Fruit fly (Drosophila melanogaster) whole organism: ENCODE data around the gene CG33258.

Source experiments
- CG8478 ChIP-seq: fragments of >200 bp; optimal IDR thresholded peaks from 2 replicates; lab custom pipeline; 2018; ENCODE audit warnings: inconsistent platforms
- Dll ChIP-seq: fragments of >200 bp; optimal IDR thresholded peaks from 2 replicates; lab custom pipeline; 2017
- EcR ChIP-seq, 2 experiments: fragments of >200 bp; optimal IDR thresholded peaks; 2 replicates each; lab custom pipeline; 2017; ENCODE audit warnings: missing biosample characterization in 2 of 2, missing genetic modification characterization in 2 of 2, missing genetic modification reagents in 2 of 2
- pan ChIP-seq: fragments of >200 bp; optimal IDR thresholded peaks from 2 replicates; lab custom pipeline; 2017
- psq ChIP-seq: fragments of >200 bp; optimal IDR thresholded peaks from 2 replicates; lab custom pipeline; 2017
- usp ChIP-seq: fragments of >200 bp; optimal IDR thresholded peaks from 2 replicates; lab custom pipeline; 2017; ENCODE audit warnings: missing biosample characterization, missing genetic modification characterization, mixed read lengths

CG33258 gene

DNA sequence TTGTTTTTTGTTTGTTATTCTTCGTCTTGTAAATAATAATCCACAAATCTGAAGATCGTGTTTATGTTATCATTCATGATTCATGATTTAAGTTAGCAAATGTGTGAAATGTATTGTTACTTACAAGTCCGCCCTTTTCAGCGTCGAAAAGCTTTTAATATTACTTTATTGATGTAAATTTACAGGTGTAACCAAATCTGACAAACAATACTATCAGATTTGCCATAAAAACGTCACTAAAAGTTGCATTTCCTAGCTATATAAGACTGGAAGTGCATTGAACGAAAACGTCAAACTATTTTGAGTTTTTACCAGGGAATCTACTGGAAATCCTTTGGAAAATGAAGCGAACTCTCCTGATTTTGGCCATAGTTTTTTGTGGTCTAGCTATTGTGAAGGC lies at the start of gene CG33258:
Gene CG33258 (plus strand): TSS at position 301 of the 400 bp plus-strand sequence.
- TF ChIP-seq EcR (GFP tag; optimal IDR thresholded peaks at IDR 0.05; lab: Kevin White, UChicago): no peak

- TF ChIP-seq psq: no peak
- no peak for TF ChIP-seq Dll
- TF ChIP-seq EcR (GFP tag; optimal IDR thresholded peaks at IDR 0.05; lab: Kevin White, UChicago): no peak
- TF ChIP-seq CG8478 (lab: Kevin White, UChicago): no peak
- TF ChIP-seq usp (GFP tag; lab: Kevin White, UChicago): no peak
- TF ChIP-seq pan (lab: Kevin White, UChicago): no peak
Observed at dm6 chr3L:16033090-16033828, 49.1 kb upstream of the CG33258 start, which contains the start of the genes CG42717 and CG42716. CG42717 (minus strand) TSS chr3L:16033190. CG42716 (plus strand) TSS chr3L:16033778.

DNA sequence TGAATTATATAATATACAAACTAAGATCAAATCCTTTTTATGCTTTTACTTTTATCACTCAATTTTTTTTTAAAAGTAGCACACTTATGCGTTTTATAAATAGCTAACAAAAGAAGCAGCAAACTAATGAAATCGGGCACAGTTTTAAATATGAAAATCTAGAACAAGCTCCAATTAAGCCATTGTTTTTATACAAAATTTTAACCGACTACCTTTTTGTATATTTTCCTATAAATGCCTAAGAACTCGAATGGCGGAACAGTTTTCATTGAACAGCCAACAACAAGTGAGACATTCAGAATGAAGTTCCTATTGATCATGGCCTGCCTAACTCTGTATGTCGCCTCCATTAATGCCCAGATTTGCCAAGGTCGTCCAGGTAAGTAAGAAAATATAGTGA lies 48.1 kb upstream of the CG33258 start, which contains the start of gene CG42538:
Gene CG42538 (plus strand): TSS at position 301 of the 400 bp plus-strand sequence.
- TF ChIP-seq usp (GFP tag; lab: Kevin White, UChicago) (no peak), Dll (no peak), CG8478 (lab: Kevin White, UChicago) (no peak), pan (lab: Kevin White, UChicago) (no peak), psq (no peak), EcR (GFP tag; optimal IDR thresholded peaks at IDR 0.05; lab: Kevin White, UChicago) (no peak)

dm6 chr3L:16035185-16035584 lies 47.2 kb upstream of the CG33258 start, which contains the start of gene CG5895:
CG5895 (plus strand) TSS chr3L:16035485.
- no peak for TF ChIP-seq CG8478 (lab: Kevin White, UChicago)
- no peak for TF ChIP-seq EcR (GFP tag; optimal IDR thresholded peaks at IDR 0.05; lab: Kevin White, UChicago)
- TF ChIP-seq Dll: no peak
- no peak for TF ChIP-seq pan (lab: Kevin White, UChicago)
- no peak for TF ChIP-seq usp (GFP tag; lab: Kevin White, UChicago)

DNA sequence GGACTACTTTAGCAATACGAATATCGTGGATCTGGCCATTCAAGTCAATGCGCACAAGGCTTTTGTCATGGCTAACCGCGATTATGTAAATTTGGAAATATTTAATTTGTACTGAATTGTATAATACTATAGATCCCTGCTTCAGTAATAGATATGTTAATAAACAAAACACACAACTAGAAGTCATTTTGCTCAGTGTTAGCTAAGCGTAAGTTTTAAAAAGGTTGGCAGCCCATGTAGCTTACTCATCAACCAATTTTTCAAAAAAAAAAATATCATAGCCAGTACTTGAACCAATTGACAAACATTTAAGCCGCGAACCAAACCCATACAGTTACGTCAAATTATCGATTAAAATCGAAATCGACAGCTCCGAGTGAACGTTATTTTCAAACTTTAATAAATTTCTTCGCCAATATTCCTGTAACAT lies 45.3 kb upstream of the CG33258 start:
- TF ChIP-seq usp (GFP tag; lab: Kevin White, UChicago) (no peak), psq (no peak)

DNA sequence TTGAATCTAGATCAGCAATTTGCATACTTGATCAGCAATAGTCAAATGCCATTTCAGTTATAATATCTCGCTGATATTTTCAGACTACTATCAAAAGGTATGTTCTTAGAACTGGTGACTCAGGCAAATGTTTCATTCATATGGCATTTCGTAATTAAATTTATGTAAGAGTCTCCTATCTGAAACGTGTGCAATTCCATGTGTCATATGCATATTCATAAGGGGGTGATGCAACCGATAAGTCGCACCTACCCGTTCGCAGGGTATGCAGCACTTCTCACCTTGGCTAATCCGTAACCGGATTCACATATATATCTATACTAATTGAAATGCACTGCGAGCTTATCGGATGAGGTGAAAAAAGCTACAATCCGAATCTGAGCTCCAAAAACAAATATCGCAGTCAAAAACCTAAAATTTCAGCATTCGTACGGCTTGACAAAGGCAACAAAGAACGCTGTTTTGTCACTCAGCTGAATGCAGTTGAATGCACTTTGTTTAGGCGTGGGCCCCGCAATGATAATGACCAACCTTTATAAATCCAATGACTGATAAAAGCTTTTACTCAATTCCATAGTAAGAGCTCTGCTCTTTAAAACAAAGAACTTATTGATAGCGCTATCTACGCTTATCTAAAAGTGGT lies 44.5 kb upstream of the CG33258 start:
- no peak for TF ChIP-seq Dll
- TF ChIP-seq EcR (GFP tag; optimal IDR thresholded peaks at IDR 0.05; lab: Kevin White, UChicago): peak; percentile 33 to 59

- TF ChIP-seq psq: no peak
- no peak for TF ChIP-seq Dll
- TF ChIP-seq EcR (GFP tag; optimal IDR thresholded peaks at IDR 0.05; lab: Kevin White, UChicago): no peak
Observed at dm6 chr3L:16039063-16039462, 43.3 kb upstream of the CG33258 start.

DNA sequence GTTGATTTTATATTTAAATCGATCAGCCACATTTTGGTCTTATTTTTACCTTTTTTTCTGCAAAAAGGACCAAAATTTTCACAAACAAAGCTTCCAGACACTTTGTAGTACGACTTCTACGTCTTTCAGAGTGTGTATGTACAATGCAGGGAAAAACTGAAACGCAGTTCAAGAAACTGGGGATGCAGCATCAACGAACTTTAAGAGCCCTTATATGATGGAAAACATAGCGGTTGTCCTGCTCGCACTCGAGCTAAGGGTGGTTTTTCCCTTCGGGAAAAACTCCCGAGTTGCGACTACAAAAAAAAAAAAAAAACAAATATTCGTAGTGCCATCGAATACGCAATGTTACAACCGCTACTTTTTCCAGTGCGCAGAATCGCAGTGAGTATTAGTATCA lies 42.0 kb upstream of the CG33258 start:
- TF ChIP-seq usp (GFP tag; lab: Kevin White, UChicago) (no peak), psq (no peak), pan (lab: Kevin White, UChicago) (no peak), Dll (no peak), CG8478 (lab: Kevin White, UChicago) (no peak), EcR (GFP tag; optimal IDR thresholded peaks at IDR 0.05; lab: Kevin White, UChicago) (no peak)

DNA sequence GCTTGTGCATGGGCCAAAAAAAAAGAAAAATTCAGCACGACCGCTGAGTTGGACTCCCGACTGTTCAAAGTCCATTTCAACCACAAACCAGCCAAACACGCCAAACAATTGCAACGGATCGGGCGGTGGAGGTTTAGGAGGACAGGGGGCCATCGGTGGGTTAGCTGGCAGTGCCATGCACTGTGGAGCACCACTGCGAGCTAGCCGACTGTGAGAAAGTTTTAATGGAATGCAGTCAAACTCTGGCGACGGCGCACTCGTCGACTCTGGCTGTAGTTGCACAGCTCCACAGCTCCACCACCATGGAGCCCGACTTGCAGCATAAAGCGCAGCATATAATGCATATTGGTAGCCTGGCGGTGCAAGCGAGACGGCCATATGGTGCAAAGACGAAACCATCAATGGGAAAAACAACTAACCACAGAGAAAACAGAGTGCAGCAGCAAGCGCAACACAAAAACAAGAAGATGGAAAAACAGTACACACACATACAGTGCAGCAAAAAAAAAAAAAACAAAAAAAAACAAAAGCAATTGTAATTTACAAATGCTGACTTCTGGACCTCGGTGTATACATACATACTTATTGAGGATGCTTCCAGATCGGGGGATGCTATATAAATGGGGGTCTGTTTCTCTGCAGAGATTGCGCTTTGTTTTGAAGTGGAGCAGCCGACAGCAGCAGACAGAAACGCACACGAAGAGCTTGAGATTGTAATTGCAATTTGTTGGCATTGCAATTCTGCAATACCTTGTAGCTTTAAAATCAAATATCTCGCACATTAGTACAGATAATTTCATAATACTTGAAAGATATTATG lies 40.9 kb upstream of the CG33258 start:
- TF ChIP-seq Dll (no peak), pan (lab: Kevin White, UChicago) (no peak), usp (GFP tag; lab: Kevin White, UChicago) (no peak), EcR (GFP tag; optimal IDR thresholded peaks at IDR 0.05; lab: Kevin White, UChicago) (peak in 1 of 2 experiments; percentile 0)

DNA sequence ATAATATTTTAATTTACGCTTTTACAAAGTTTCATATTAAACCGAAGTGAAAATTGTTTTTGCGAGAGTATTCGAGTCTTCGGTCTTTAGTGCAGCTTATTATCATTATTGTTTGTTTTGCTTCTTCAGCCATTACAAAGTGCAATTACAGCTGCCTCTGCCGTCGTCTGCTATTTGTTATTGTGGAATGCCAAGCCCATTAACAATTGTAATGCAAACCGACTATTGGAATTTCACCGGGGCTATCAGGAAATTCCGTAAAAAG lies 40.3 kb upstream of the CG33258 start:
- TF ChIP-seq pan (lab: Kevin White, UChicago) (no peak), psq (no peak), Dll (no peak), usp (GFP tag; lab: Kevin White, UChicago) (no peak), EcR (GFP tag; optimal IDR thresholded peaks at IDR 0.05; lab: Kevin White, UChicago) (no peak), CG8478 (lab: Kevin White, UChicago) (no peak)

DNA sequence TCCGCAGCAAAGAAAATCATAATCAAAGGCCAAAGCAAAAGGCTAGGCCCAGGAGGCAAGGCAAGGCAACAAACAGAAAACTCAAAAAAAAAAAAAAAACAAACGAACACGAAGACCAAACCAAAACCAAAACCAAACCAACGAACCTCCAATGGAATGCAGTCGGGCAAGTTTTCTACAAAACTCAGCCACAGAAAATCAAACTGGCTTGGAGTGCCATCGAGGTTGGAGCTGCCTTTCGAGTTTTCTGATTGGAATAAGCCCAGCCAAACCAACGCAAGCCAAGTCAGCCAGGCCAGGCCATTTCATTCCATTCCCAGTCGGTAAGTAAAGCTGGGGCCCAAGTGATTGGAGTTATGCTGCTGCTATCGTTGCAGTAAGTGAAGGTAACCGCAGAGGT lies 39.7 kb upstream of the CG33258 start:
- TF ChIP-seq usp (GFP tag; lab: Kevin White, UChicago) (no peak), EcR (GFP tag; optimal IDR thresholded peaks at IDR 0.05; lab: Kevin White, UChicago) (peak in 1 of 2 experiments; percentile 10)

dm6 chr3L:16043045-16043781 lies 39.1 kb upstream of the CG33258 start:
- TF ChIP-seq psq: no peak
- no peak for TF ChIP-seq Dll
- TF ChIP-seq CG8478 (lab: Kevin White, UChicago): no peak
- peak in 1 of 2 experiments; percentile 63 for TF ChIP-seq EcR (GFP tag; optimal IDR thresholded peaks at IDR 0.05; lab: Kevin White, UChicago)
- no peak for TF ChIP-seq usp (GFP tag; lab: Kevin White, UChicago)
